Fruit fly (Drosophila melanogaster) Kc167 (cell line): Measurements from ENCODE around the gene Rab3GAP1.

ENCODE experiments used
- Myc ChIP-seq: fragments of >200 bp; optimal IDR thresholded peaks from 2 replicates; lab custom pipeline; 2017; ENCODE audit warnings: missing external identifiers
- Sin3A ChIP-seq: fragments of >200 bp; optimal IDR thresholded peaks from 2 replicates; lab custom pipeline; 2018; ENCODE audit warnings: missing external identifiers
- h ChIP-seq: fragments of >200 bp; optimal IDR thresholded peaks from 3 replicates; lab custom pipeline; 2018; ENCODE audit warnings: missing external identifiers
- insv ChIP-seq: fragments of >200 bp; optimal IDR thresholded peaks from 3 replicates; lab custom pipeline; 2018; ENCODE audit warnings: missing external identifiers
- psq ChIP-seq: fragments of >200 bp; optimal IDR thresholded peaks from 2 replicates; lab custom pipeline; 2017; ENCODE audit warnings: missing external identifiers
- ttk ChIP-seq: sonication (Bioruptor generic); optimal IDR thresholded peaks from 2 replicates; lab custom pipeline; 2017; ENCODE audit warnings: missing external identifiers

The Rab3GAP1 gene

dm6 chr2L:1632730-1633172 is 21.8 kb upstream of the Rab3GAP1 start:
- no peak for TF ChIP-seq psq (lab: Kevin White, UChicago)
- TF ChIP-seq Sin3A (lab: Kevin White, UChicago): no peak
- TF ChIP-seq ttk (lab: Kevin White, UChicago): no peak
- no peak for TF ChIP-seq insv (lab: Kevin White, UChicago)
- TF ChIP-seq Myc: no peak
- no peak for TF ChIP-seq h

- TF ChIP-seq h (no peak), ttk (lab: Kevin White, UChicago) (no peak), psq (lab: Kevin White, UChicago) (no peak), insv (lab: Kevin White, UChicago) (no peak), Sin3A (lab: Kevin White, UChicago) (no peak), Myc (no peak)
Observed at dm6 chr2L:1631441-1632313, 20.7 kb upstream of the Rab3GAP1 start.

- TF ChIP-seq psq (lab: Kevin White, UChicago) (no peak), Sin3A (lab: Kevin White, UChicago) (no peak), h (no peak), Myc (no peak), insv (lab: Kevin White, UChicago) (no peak), ttk (lab: Kevin White, UChicago) (no peak)
Observed at dm6 chr2L:1630576-1630975, 19.6 kb upstream of the Rab3GAP1 start.

dm6 chr2L:1629206-1629959 is 18.4 kb upstream of the Rab3GAP1 start:
- no peak for TF ChIP-seq h
- no peak for TF ChIP-seq psq (lab: Kevin White, UChicago)
- no peak for TF ChIP-seq Sin3A (lab: Kevin White, UChicago)
- no peak for TF ChIP-seq ttk (lab: Kevin White, UChicago)
- TF ChIP-seq Myc: no peak
- no peak for TF ChIP-seq insv (lab: Kevin White, UChicago)

- TF ChIP-seq Myc: no peak
- TF ChIP-seq insv (lab: Kevin White, UChicago): no peak
Observed at dm6 chr2L:1628502-1628864, 17.5 kb upstream of the Rab3GAP1 start.

- TF ChIP-seq ttk (lab: Kevin White, UChicago) (no peak), Sin3A (lab: Kevin White, UChicago) (no peak), Myc (no peak), insv (lab: Kevin White, UChicago) (no peak), psq (lab: Kevin White, UChicago) (no peak), h (no peak)
Observed at dm6 chr2L:1627824-1628501, 17.0 kb upstream of the Rab3GAP1 start.

- no peak for TF ChIP-seq h
- no peak for TF ChIP-seq ttk (lab: Kevin White, UChicago)
- TF ChIP-seq psq (lab: Kevin White, UChicago): no peak
- TF ChIP-seq Sin3A (lab: Kevin White, UChicago): no peak
- no peak for TF ChIP-seq insv (lab: Kevin White, UChicago)
- TF ChIP-seq Myc: no peak
Observed at dm6 chr2L:1624750-1625149, 13.8 kb upstream of the Rab3GAP1 start.

dm6 chr2L:1620797-1621196 is 9.8 kb upstream of the Rab3GAP1 start:
- TF ChIP-seq Myc: no peak
- TF ChIP-seq h: no peak
- no peak for TF ChIP-seq psq (lab: Kevin White, UChicago)
- no peak for TF ChIP-seq ttk (lab: Kevin White, UChicago)
- no peak for TF ChIP-seq insv (lab: Kevin White, UChicago)
- TF ChIP-seq Sin3A (lab: Kevin White, UChicago): no peak

dm6 chr2L:1619191-1619590 is 8.2 kb upstream of the Rab3GAP1 start:
- TF ChIP-seq psq (lab: Kevin White, UChicago): no peak
- no peak for TF ChIP-seq insv (lab: Kevin White, UChicago)
- no peak for TF ChIP-seq Sin3A (lab: Kevin White, UChicago)
- TF ChIP-seq ttk (lab: Kevin White, UChicago): no peak
- TF ChIP-seq Myc: no peak
- TF ChIP-seq h: no peak

dm6 chr2L:1618696-1619095 is 7.7 kb upstream of the Rab3GAP1 start:
- TF ChIP-seq ttk (lab: Kevin White, UChicago) (no peak), insv (lab: Kevin White, UChicago) (no peak), Myc (no peak), Sin3A (lab: Kevin White, UChicago) (no peak), psq (lab: Kevin White, UChicago) (no peak), h (no peak)

- TF ChIP-seq h (no peak), psq (lab: Kevin White, UChicago) (no peak), ttk (lab: Kevin White, UChicago) (no peak), insv (lab: Kevin White, UChicago) (no peak), Sin3A (lab: Kevin White, UChicago) (no peak), Myc (no peak)
Observed at dm6 chr2L:1617712-1618111, 6.8 kb upstream of the Rab3GAP1 start.

- TF ChIP-seq Sin3A (lab: Kevin White, UChicago) (no peak), h (no peak), Myc (no peak), insv (lab: Kevin White, UChicago) (no peak), ttk (lab: Kevin White, UChicago) (no peak), psq (lab: Kevin White, UChicago) (no peak)
Observed at dm6 chr2L:1615753-1616152, 4.8 kb upstream of the Rab3GAP1 start.
